Worm (Caenorhabditis elegans) whole organism, midembryonic: ENCODE data around the gene Y53F4B.5.

Experiments
- T22C8.4 ChIP-seq: fragments of 200-800 bp; sonication (Bioruptor generic); IDR thresholded peaks from 2 replicates; pipeline ENCODE4 v1.3.6; 2022; ENCODE audit warnings: missing genetic modification characterization, missing compliant biosample characterization
- cog-1 ChIP-seq: sonication (generic microtip); optimal IDR thresholded peaks from 2 replicates; lab custom pipeline; 2016; ENCODE audit warnings: missing genetic modification characterization, missing compliant biosample characterization
- flt-1 ChIP-seq: fragments of 200-800 bp; sonication (Bioruptor generic); IDR thresholded peaks from 2 replicates; pipeline ENCODE4 v1.3.6; 2022; ENCODE audit warnings: missing genetic modification characterization, missing compliant biosample characterization
- klf-2 ChIP-seq: fragments of 200-800 bp; sonication (Bioruptor generic); conservative IDR thresholded peaks from 2 replicates; pipeline ENCODE4 v1.3.6; 2022; ENCODE audit warnings: missing genetic modification reagents, missing genetic modification characterization, missing compliant biosample characterization
- med-1 ChIP-seq: sonication (generic microtip); optimal IDR thresholded peaks from 2 replicates; lab custom pipeline; 2017; ENCODE audit warnings: missing genetic modification characterization, mild to moderate bottlenecking, missing compliant biosample characterization, antibody characterized with exemption, missing genetic modification reagents; ENCODE audit not compliant: insufficient read depth
- ref-1 ChIP-seq: fragments of 200-800 bp; sonication (Bioruptor generic); conservative IDR thresholded peaks from 2 replicates; pipeline ENCODE4 v1.3.6; 2022; ENCODE audit warnings: missing genetic modification reagents, missing genetic modification characterization, missing compliant biosample characterization
- tab-1 ChIP-seq: fragments of 200-800 bp; sonication (Bioruptor generic); IDR thresholded peaks from 2 replicates; pipeline ENCODE4 v1.3.6; 2022; ENCODE audit warnings: missing genetic modification characterization, missing compliant biosample characterization
- ztf-23 ChIP-seq: fragments of 200-800 bp; sonication (Bioruptor generic); IDR thresholded peaks from 2 replicates; pipeline ENCODE4 v1.3.6; 2022; ENCODE audit warnings: missing genetic modification reagents, missing genetic modification characterization, missing compliant biosample characterization
- ztf-29 ChIP-seq: fragments of 200-800 bp; sonication (Bioruptor generic); IDR thresholded peaks from 2 replicates; pipeline ENCODE4 v1.3.6; 2022; ENCODE audit warnings: missing genetic modification reagents, missing genetic modification characterization, missing compliant biosample characterization

Y53F4B.5 gene

DNA sequence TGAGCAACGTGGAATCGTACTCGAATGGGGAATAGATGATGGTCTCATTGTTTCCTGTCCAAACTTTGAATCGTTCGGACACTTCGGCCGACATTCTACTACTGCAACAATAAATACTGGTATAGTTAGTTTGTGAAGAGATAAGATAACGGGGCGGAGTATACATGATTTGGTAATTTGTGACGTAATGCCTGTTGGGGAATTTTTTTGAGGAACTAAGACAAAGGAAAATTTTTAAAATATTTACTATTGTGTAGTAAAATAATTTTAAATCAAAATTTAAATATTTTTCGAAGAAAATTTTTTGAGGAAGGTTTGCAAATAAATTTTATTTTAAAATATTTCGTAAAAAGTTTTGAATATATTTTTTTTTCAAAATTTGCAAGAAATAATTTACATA, 19.8 kb downstream of the Y53F4B.5 start, which contains the start of gene elo-9:
Gene elo-9, minus strand, starts transcription at position 101 of the 400 bp plus-strand sequence.
- TF ChIP-seq med-1, result no peak
- no peak for TF ChIP-seq cog-1 (tag; lab: Kevin White, UChicago)
- TF ChIP-seq T22C8.4, result no peak
- no peak for TF ChIP-seq tab-1 (GFP tag; lab: Robert Waterston, UW)
- TF ChIP-seq flt-1, result no peak
- no peak for TF ChIP-seq ztf-23 (GFP tag; lab: Robert Waterston, UW)
- TF ChIP-seq ztf-29 (GFP tag; lab: Robert Waterston, UW), result no peak
- no peak for TF ChIP-seq klf-2 (GFP tag; lab: Robert Waterston, UW)
- no peak for TF ChIP-seq ref-1

DNA sequence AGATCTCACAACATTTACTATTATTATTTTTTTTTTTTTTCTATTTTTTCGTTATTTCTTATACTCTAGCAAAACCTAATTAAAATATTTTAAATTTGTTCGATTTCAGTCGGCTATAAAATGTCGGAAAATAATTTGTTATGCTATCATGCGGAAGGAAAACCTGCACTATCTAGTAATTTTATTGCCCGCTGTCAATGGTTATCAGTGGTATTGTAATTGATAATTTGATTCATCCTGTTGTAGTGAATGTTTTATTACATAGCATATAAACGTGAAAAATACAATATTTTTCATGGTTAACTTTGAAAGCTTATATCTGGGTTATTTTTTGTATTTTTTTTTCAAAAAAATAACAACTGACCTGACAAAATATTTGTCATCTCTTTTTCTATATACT, 24.5 kb downstream of the Y53F4B.5 start:
- no peak for TF ChIP-seq T22C8.4
- no peak for TF ChIP-seq flt-1
- no peak for TF ChIP-seq ref-1
- TF ChIP-seq med-1, result no peak
- no peak for TF ChIP-seq ztf-29 (GFP tag; lab: Robert Waterston, UW)
- TF ChIP-seq ztf-23 (GFP tag; lab: Robert Waterston, UW), result no peak
- TF ChIP-seq tab-1 (GFP tag; lab: Robert Waterston, UW), result no peak
- no peak for TF ChIP-seq klf-2 (GFP tag; lab: Robert Waterston, UW)
- TF ChIP-seq cog-1 (tag; lab: Kevin White, UChicago), result no peak

DNA sequence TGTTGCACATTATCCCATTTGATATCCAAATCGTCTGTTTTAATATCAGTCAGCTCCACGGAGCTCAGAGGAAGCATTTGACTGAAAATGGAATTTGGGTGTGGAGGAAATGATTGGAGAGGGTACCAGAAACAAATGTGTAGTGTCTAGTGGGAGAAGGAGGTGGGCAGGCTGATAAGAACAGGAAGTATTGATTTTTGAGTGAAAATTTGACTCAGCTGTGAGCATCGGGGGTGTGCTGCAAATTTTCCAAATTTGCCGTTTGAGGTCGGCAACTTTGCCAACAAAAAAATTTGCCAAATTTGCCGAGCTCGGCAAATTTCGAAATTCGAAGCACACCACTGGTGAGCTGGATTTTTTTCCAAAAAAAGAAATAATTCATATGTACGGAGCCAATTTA, 25.7 kb downstream of the Y53F4B.5 start, which contains the start of gene Y53F4B.1:
Gene Y53F4B.1, minus strand, starts transcription at position 101 of the 400 bp plus-strand sequence.
- no peak for TF ChIP-seq T22C8.4

DNA sequence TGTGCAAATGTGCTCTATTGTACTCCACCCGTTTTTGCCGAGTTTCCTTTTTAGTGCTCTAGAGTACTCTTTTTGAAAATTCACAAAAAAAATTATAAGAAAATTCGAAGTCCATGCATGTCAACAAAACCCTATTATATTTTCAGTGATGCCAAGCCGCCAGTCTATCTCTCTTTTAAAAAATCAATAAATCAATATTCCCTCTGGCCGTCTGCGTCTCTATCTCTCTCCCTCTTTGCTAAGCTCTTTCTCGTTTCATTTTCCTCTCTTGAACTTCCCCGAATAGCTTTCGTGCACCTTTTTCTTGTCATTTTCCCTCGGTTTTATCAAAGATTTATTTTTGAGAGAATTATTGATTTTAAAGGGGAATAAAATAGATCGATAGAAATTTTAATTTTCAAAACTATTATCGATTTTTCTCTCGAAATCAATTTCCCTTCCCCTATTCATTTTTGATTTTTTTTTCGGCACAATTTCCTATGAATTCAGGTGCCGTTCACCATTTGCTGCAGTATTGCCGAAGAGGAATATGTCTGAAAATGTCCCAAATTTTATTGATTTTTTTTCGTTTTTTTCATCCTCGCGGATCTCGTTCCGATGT, 31.2 kb downstream of the Y53F4B.5 start:
- TF ChIP-seq cog-1 (tag; lab: Kevin White, UChicago) (no peak), T22C8.4 (no peak), klf-2 (GFP tag; lab: Robert Waterston, UW) (no peak), ztf-29 (GFP tag; lab: Robert Waterston, UW) (no peak), ztf-23 (GFP tag; lab: Robert Waterston, UW) (no peak), tab-1 (GFP tag; lab: Robert Waterston, UW) (no peak), flt-1 (no peak)

DNA sequence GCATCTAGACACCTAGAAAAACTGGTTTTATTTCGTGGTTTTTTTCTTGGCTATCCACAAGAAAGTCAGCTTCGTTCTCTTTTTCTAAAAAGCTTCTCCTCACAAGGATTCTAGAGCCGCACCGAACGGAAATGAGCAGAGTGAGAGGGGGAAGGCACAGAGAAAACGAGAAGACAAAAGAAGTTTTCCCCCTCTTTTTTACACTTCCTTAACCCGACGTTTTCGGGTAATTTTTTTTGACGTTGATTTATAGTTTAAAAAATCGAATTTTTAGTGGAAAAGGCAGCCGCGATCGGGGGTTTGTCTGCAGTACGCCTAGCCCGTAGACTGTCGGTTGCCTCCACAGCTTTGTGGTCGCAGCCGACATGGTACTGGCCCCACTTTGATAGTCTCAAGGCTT, 37.3 kb downstream of the Y53F4B.5 start:
- no peak for TF ChIP-seq ztf-29 (GFP tag; lab: Robert Waterston, UW)
- TF ChIP-seq klf-2 (GFP tag; lab: Robert Waterston, UW), result no peak
- no peak for TF ChIP-seq ztf-23 (GFP tag; lab: Robert Waterston, UW)
- TF ChIP-seq tab-1 (GFP tag; lab: Robert Waterston, UW), result no peak
- TF ChIP-seq cog-1 (tag; lab: Kevin White, UChicago), result no peak
- TF ChIP-seq ref-1, result no peak
- no peak for TF ChIP-seq med-1
- TF ChIP-seq T22C8.4, result no peak
- TF ChIP-seq flt-1, result no peak

DNA sequence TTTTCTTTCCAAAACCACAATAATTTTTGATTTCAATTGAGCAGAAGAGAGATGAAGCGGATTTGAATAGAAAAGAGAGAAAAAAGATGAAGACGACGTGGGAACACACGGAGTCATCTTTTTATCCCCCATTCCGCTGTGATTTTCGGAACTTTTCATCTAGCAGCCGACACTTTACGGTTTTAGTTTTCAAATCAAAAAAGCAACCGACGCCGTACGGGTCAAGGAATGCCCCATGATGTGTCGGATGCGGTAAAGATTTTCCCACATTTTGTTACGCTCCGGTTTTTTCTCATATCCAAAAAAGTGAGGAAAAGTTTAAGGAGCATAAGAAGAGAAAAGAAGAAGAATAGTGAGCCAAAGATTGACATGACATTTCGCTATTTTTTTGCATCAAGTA, 38.3 kb downstream of the Y53F4B.5 start:
- TF ChIP-seq ref-1, result no peak
- TF ChIP-seq tab-1 (GFP tag; lab: Robert Waterston, UW), result no peak
- TF ChIP-seq ztf-23 (GFP tag; lab: Robert Waterston, UW), result no peak
- no peak for TF ChIP-seq T22C8.4
- TF ChIP-seq flt-1, result no peak
- TF ChIP-seq klf-2 (GFP tag; lab: Robert Waterston, UW), result no peak
- no peak for TF ChIP-seq ztf-29 (GFP tag; lab: Robert Waterston, UW)
- no peak for TF ChIP-seq cog-1 (tag; lab: Kevin White, UChicago)
- TF ChIP-seq med-1, result no peak

DNA sequence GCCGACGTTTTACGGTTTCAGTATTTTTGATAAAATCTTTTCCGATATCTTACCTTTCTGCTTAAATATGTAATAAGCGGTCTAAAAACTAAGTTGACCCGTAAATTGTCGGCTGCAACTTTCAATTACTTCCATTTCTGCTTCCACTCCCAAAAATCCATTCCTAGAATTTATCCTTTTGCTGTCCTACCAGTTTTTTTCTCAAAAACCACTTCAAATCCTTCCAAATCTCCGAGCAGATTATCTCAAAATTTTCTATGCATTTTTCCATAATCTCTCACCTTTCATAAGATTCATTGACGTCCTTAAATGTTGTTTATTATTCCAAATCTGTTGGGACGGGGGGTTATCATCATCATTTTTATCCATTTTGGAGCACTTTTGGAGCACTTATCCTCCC, 42.8 kb downstream of the Y53F4B.5 start:
- TF ChIP-seq tab-1 (GFP tag; lab: Robert Waterston, UW), result no peak
- no peak for TF ChIP-seq med-1
- no peak for TF ChIP-seq ztf-23 (GFP tag; lab: Robert Waterston, UW)
- no peak for TF ChIP-seq ztf-29 (GFP tag; lab: Robert Waterston, UW)
- no peak for TF ChIP-seq cog-1 (tag; lab: Kevin White, UChicago)
- no peak for TF ChIP-seq ref-1
- no peak for TF ChIP-seq T22C8.4
- TF ChIP-seq klf-2 (GFP tag; lab: Robert Waterston, UW), result no peak
- no peak for TF ChIP-seq flt-1

DNA sequence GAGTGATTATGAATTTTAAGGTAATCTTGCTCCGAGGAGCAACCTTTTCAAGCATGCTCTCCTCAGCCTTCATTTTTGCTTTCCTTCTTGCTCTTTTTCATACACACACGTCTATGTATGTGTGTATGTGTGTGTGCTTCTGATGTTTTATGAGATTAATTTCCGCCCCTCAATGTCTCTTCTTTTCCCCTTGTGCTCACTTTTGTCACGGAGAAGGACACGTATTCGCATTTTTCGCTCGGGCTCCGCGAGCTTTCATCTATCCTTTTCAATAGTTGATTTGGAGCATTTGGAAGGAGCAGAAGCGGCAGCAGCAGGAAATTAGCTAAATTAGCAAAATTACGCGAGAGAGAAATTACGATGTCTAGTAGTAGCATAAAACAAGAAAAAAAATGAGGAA, 43.5 kb downstream of the Y53F4B.5 start:
- TF ChIP-seq T22C8.4 (no peak), ztf-29 (GFP tag; lab: Robert Waterston, UW) (no peak), cog-1 (tag; lab: Kevin White, UChicago) (no peak), tab-1 (GFP tag; lab: Robert Waterston, UW) (no peak), med-1 (no peak), ref-1 (no peak), klf-2 (GFP tag; lab: Robert Waterston, UW) (no peak), ztf-23 (GFP tag; lab: Robert Waterston, UW) (no peak), flt-1 (no peak)

DNA sequence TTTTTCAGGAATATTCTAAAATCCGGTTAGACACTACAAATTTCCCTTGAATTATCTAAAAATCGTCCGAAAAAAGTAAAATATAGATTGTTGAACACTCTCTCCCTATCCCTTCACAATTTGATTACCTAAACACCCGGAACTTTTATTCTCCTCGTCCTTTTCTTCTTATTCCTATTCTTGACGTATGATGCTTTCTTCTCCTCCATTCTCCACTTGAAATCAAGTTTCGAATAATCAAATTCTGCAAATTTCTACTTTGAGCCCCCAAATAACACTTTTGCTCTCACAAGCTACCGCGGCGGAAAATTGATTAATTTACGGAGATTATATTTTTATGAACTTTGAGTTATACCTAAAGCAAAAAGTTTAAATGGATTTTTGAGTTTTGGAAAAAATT, 45.5 kb downstream of the Y53F4B.5 start:
- TF ChIP-seq cog-1 (tag; lab: Kevin White, UChicago), result no peak

DNA sequence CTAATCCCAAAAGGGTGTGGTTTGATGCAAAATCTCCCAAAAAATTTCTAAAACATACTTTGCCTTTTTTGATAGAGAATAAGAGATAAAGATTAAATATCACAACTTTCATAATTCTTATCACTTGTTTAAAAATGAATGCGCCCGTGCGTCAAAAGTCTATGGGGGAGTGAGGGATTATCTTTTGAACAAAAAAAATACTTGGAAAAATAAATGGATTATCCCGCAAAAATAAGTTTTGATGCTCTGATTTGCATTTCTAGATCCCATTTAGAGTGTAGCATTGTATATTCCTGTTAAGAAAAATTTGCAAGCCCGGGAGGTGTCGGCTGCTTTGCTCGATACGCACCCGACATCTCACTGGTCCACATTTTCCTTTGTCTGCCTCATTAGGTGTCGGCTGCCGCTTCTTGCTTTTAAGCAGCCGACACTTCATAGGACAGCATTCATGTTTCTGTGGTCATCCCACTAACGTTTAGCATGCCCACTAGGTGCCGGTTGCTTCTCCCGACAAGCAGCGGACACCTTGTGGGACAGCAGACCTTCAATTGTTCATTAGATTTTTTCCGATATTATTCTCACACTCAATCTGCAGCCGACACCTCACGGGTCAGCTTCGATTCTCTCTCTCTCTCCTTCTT, 48.3 kb downstream of the Y53F4B.5 start:
- TF ChIP-seq ztf-23 (GFP tag; lab: Robert Waterston, UW) (no peak), cog-1 (tag; lab: Kevin White, UChicago) (no peak), med-1 (no peak), tab-1 (GFP tag; lab: Robert Waterston, UW) (no peak), flt-1 (no peak), T22C8.4 (no peak)
